Worm (Caenorhabditis elegans): ENCODE measurements around the gene sra-31.

Gene sra-31

ce11 chrII:6573677-6574076 is 4.6 kb downstream of the sra-31 start, which contains the start of gene sra-28:
Gene sra-28, minus strand, starts transcription at chrII:6573777.
- TF ChIP-seq unc-62 (GFP tag; optimal IDR thresholded peaks at IDR 0.05) (no peak), R02D3.7 (tag; optimal IDR thresholded peaks at IDR 0.05) (no peak), ztf-11 (tag; optimal IDR thresholded peaks at IDR 0.05) (no peak), elt-3 (tag; optimal IDR thresholded peaks at IDR 0.05) (no peak), snpc-4 (tag; optimal IDR thresholded peaks at IDR 0.05) (no peak), fos-1 (tag; optimal IDR thresholded peaks at IDR 0.05) (no peak), egl-5 (tag; optimal IDR thresholded peaks at IDR 0.05) (no peak), ama-1 (optimal IDR thresholded peaks at IDR 0.05) (no peak), nfya-1 (tag; optimal IDR thresholded peaks at IDR 0.05; ENCODE audit: insufficient read depth) (no peak), elt-1 (tag; optimal IDR thresholded peaks at IDR 0.05) (no peak), jun-1 (tag; optimal IDR thresholded peaks at IDR 0.05) (no peak), nhr-237 (tag; optimal IDR thresholded peaks at IDR 0.05) (no peak), sea-2 (GFP tag; optimal IDR thresholded peaks at IDR 0.05) (no peak), ceh-82 (tag; optimal IDR thresholded peaks at IDR 0.05) (no peak), tbx-2 (tag; optimal IDR thresholded peaks at IDR 0.05) (no peak), fkh-2 (tag; optimal IDR thresholded peaks at IDR 0.05) (no peak), skn-1 (tag; optimal IDR thresholded peaks at IDR 0.05) (no peak), elt-2 (tag; optimal IDR thresholded peaks at IDR 0.05) (no peak), nhr-12 (tag; optimal IDR thresholded peaks at IDR 0.05) (no peak), ceh-9 (tag; optimal IDR thresholded peaks at IDR 0.05) (no peak)

ce11 chrII:6568707-6569106 is 9.6 kb downstream of the sra-31 start, which contains the start of gene sra-27:
Gene sra-27, plus strand, starts transcription at chrII:6569007.
- TF ChIP-seq fkh-2 (tag; optimal IDR thresholded peaks at IDR 0.05) (no peak), zag-1 (tag; optimal IDR thresholded peaks at IDR 0.05) (no peak), pha-4 (tag; optimal IDR thresholded peaks at IDR 0.05) (no peak), nfya-1 (tag; optimal IDR thresholded peaks at IDR 0.05; ENCODE audit: insufficient read depth) (no peak)

ce11 chrII:6566628-6567180 is 11.6 kb downstream of the sra-31 start, which contains the start of the genes F18C5.5 and F18C5.9:
Gene F18C5.5, minus strand, starts transcription at chrII:6566728.
Gene F18C5.9, plus strand, starts transcription at chrII:6567130.
- TF ChIP-seq ceh-28 (tag; optimal IDR thresholded peaks at IDR 0.05) (no peak), jun-1 (tag; optimal IDR thresholded peaks at IDR 0.05) (no peak), ama-1 (optimal IDR thresholded peaks at IDR 0.05) (no peak), skn-1 (tag; optimal IDR thresholded peaks at IDR 0.05) (no peak), hmg-11 (tag; optimal IDR thresholded peaks at IDR 0.05) (no peak)

- TF ChIP-seq aly-2 (tag; optimal IDR thresholded peaks at IDR 0.05): no peak
- TF ChIP-seq tbx-2 (tag; optimal IDR thresholded peaks at IDR 0.05): peak; percentile 8
- TF ChIP-seq ZK546.5 (tag; optimal IDR thresholded peaks at IDR 0.05): no peak
- TF ChIP-seq pha-4 (tag; optimal IDR thresholded peaks at IDR 0.05): peak; percentile 56
- TF ChIP-seq nfya-1 (tag; optimal IDR thresholded peaks at IDR 0.05; ENCODE audit: insufficient read depth): peak; percentile 9
- TF ChIP-seq ama-1 (optimal IDR thresholded peaks at IDR 0.05): peak; percentile 23
- TF ChIP-seq elt-2 (tag; optimal IDR thresholded peaks at IDR 0.05): peak; percentile 17
- no peak for TF ChIP-seq nhr-11 (tag; optimal IDR thresholded peaks at IDR 0.05)
- TF ChIP-seq lsy-12 (tag; optimal IDR thresholded peaks at IDR 0.05): peak; percentile 42
- peak; percentile 56 for TF ChIP-seq nhr-43 (tag; optimal IDR thresholded peaks at IDR 0.05; ENCODE audit: poor library complexity, severe bottlenecking)
- TF ChIP-seq fkh-10 (GFP tag; optimal IDR thresholded peaks at IDR 0.05): no peak
- TF ChIP-seq sea-2 (GFP tag; optimal IDR thresholded peaks at IDR 0.05): no peak
- no peak for TF ChIP-seq mml-1 (tag; optimal IDR thresholded peaks at IDR 0.05)
- peak; percentile 73 for TF ChIP-seq lin-39 (tag; optimal IDR thresholded peaks at IDR 0.05)
Observed at ce11 chrII:6565077-6565476, 13.2 kb downstream of the sra-31 start, which contains the start of gene mpz-3. Gene mpz-3, minus strand, starts transcription at chrII:6565396.

ce11 chrII:6563238-6563637 is 15.0 kb downstream of the sra-31 start:
- TF ChIP-seq fos-1 (tag; optimal IDR thresholded peaks at IDR 0.05) (no peak), eor-1 (tag; optimal IDR thresholded peaks at IDR 0.05) (no peak), snpc-4 (tag; optimal IDR thresholded peaks at IDR 0.05) (peak; percentile 67), ceh-16 (tag; optimal IDR thresholded peaks at IDR 0.05) (no peak), fkh-2 (tag; optimal IDR thresholded peaks at IDR 0.05) (no peak), nhr-25 (tag; optimal IDR thresholded peaks at IDR 0.05) (no peak), pha-4 (tag; optimal IDR thresholded peaks at IDR 0.05) (no peak), elt-2 (tag; optimal IDR thresholded peaks at IDR 0.05) (peak; percentile 3), nhr-12 (tag; optimal IDR thresholded peaks at IDR 0.05) (no peak), ceh-28 (tag; optimal IDR thresholded peaks at IDR 0.05) (peak; percentile 21), elt-1 (tag; optimal IDR thresholded peaks at IDR 0.05) (no peak), egl-5 (tag; optimal IDR thresholded peaks at IDR 0.05) (no peak), zag-1 (tag; optimal IDR thresholded peaks at IDR 0.05) (no peak), sea-2 (GFP tag; optimal IDR thresholded peaks at IDR 0.05) (no peak), lsy-12 (tag; optimal IDR thresholded peaks at IDR 0.05) (no peak), nhr-43 (tag; optimal IDR thresholded peaks at IDR 0.05; ENCODE audit: poor library complexity, severe bottlenecking) (no peak), skn-1 (tag; optimal IDR thresholded peaks at IDR 0.05) (no peak), egl-27 (tag; optimal IDR thresholded peaks at IDR 0.05) (no peak), ceh-9 (tag; optimal IDR thresholded peaks at IDR 0.05) (no peak), fkh-10 (GFP tag; optimal IDR thresholded peaks at IDR 0.05) (no peak), hmg-11 (tag; optimal IDR thresholded peaks at IDR 0.05) (peak; percentile 55), ama-1 (optimal IDR thresholded peaks at IDR 0.05) (no peak), ztf-4 (tag; optimal IDR thresholded peaks at IDR 0.05) (no peak), elt-3 (tag; optimal IDR thresholded peaks at IDR 0.05) (no peak), R02D3.7 (tag; optimal IDR thresholded peaks at IDR 0.05) (no peak), unc-62 (GFP tag; optimal IDR thresholded peaks at IDR 0.05) (no peak), aly-2 (tag; optimal IDR thresholded peaks at IDR 0.05) (no peak), mdl-1 (tag; optimal IDR thresholded peaks at IDR 0.05) (no peak), nhr-67 (tag; optimal IDR thresholded peaks at IDR 0.05) (no peak), tbx-2 (tag; optimal IDR thresholded peaks at IDR 0.05) (no peak), daf-12 (tag; optimal IDR thresholded peaks at IDR 0.05) (no peak), nhr-11 (tag; optimal IDR thresholded peaks at IDR 0.05) (no peak)
